ENCODE assay signal across 4 worm cellular contexts in genomic region chrX:772184-772583, ce11.
TF ChIP-seq lines count a peak whose summit lies in the region.

Gene T04G9.4 (plus strand): TSS chrX:772476.

TF ChIP-seq in whole organism, L1 larva, 84 proteins besides CTCF, POLR2A, EP300 and RAD21 (continues in another document):
- TF ChIP-seq nhr-71 (tag; optimal IDR thresholded peaks at IDR 0.05; lab: Kevin White, UChicago) (no peak), aha-1 (tag; optimal IDR thresholded peaks at IDR 0.05; lab: Kevin White, UChicago) (no peak), lin-14 (GFP tag; optimal IDR thresholded peaks at IDR 0.05; lab: Kevin White, UChicago) (peak; percentile 62), blmp-1 (tag; optimal IDR thresholded peaks at IDR 0.05; lab: Kevin White, UChicago) (peak; percentile 56), mep-1 (tag; optimal IDR thresholded peaks at IDR 0.05; lab: Kevin White, UChicago) (no peak), nhr-20 (tag; optimal IDR thresholded peaks at IDR 0.05; lab: Kevin White, UChicago) (peak; percentile 5), nhr-85 (tag; lab: Kevin White, UChicago) (peak; percentile 79), ceh-88 (GFP tag; IDR thresholded peaks at IDR 0.05; lab: Robert Waterston, UW) (no peak), nhr-84 (tag; optimal IDR thresholded peaks at IDR 0.05; lab: Kevin White, UChicago) (no peak), lir-3 (tag; optimal IDR thresholded peaks at IDR 0.05; lab: Kevin White, UChicago; ENCODE audit: poor library complexity) (no peak), elt-2 (tag; optimal IDR thresholded peaks at IDR 0.05; lab: Kevin White, UChicago) (no peak), C34B4.2 (tag; optimal IDR thresholded peaks at IDR 0.05; lab: Kevin White, UChicago) (no peak), isw-1 (GFP tag; IDR thresholded peaks at IDR 0.05; lab: Robert Waterston, UW) (no peak), nhr-19 (GFP tag; conservative IDR thresholded peaks at IDR 0.05; lab: Robert Waterston, UW) (no peak), pqm-1 (tag; optimal IDR thresholded peaks at IDR 0.05; lab: Kevin White, UChicago) (no peak), sptf-1 (tag; optimal IDR thresholded peaks at IDR 0.05; lab: Kevin White, UChicago) (no peak), C04F5.9 (tag; optimal IDR thresholded peaks at IDR 0.05; lab: Kevin White, UChicago) (no peak), F16B12.6 (tag; optimal IDR thresholded peaks at IDR 0.05; lab: Kevin White, UChicago) (no peak), ceh-63 (GFP tag; optimal IDR thresholded peaks at IDR 0.05; lab: Kevin White, UChicago) (no peak), ama-1 (optimal IDR thresholded peaks at IDR 0.05; lab: Kevin White, UChicago) (no peak), lin-35 (GFP tag; optimal IDR thresholded peaks at IDR 0.05; lab: Kevin White, UChicago) (no peak), fos-1 (tag; optimal IDR thresholded peaks at IDR 0.05; lab: Kevin White, UChicago) (no peak), ceh-82 (tag; optimal IDR thresholded peaks at IDR 0.05; lab: Kevin White, UChicago) (no peak), lin-15B (tag; optimal IDR thresholded peaks at IDR 0.05; lab: Kevin White, UChicago) (no peak), egl-27 (tag; optimal IDR thresholded peaks at IDR 0.05; lab: Kevin White, UChicago) (no peak)

TF ChIP-seq in whole organism, L2 larva, 48 proteins besides CTCF, POLR2A, EP300 and RAD21:
- no peak for TF ChIP-seq lin-11 (tag; optimal IDR thresholded peaks at IDR 0.05; lab: Kevin White, UChicago)
- peak; percentile 38 for TF ChIP-seq ceh-16 (tag; optimal IDR thresholded peaks at IDR 0.05; lab: Kevin White, UChicago)

TF ChIP-seq in whole organism, L3 larva, 47 proteins besides CTCF, POLR2A, EP300 and RAD21:
- TF ChIP-seq elt-1 (tag; optimal IDR thresholded peaks at IDR 0.05; lab: Kevin White, UChicago) (peak; percentile 26), nhr-25 (tag; optimal IDR thresholded peaks at IDR 0.05; lab: Kevin White, UChicago) (peak; percentile 75), nhr-237 (tag; optimal IDR thresholded peaks at IDR 0.05; lab: Kevin White, UChicago) (no peak), lsy-12 (tag; optimal IDR thresholded peaks at IDR 0.05; lab: Kevin White, UChicago) (no peak), nhr-23 (tag; optimal IDR thresholded peaks at IDR 0.05; lab: Kevin White, UChicago) (peak; percentile 24), unc-62 (GFP tag; optimal IDR thresholded peaks at IDR 0.05; lab: Kevin White, UChicago) (no peak), fkh-10 (GFP tag; optimal IDR thresholded peaks at IDR 0.05; lab: Kevin White, UChicago) (no peak), egl-27 (tag; optimal IDR thresholded peaks at IDR 0.05; lab: Kevin White, UChicago) (no peak)

TF ChIP-seq in whole organism, mixed stage, embryonic, 35 proteins besides CTCF, POLR2A, EP300 and RAD21:
- TF ChIP-seq M03D4.4 (tag; optimal IDR thresholded peaks at IDR 0.05; lab: Kevin White, UChicago): no peak
- TF ChIP-seq elt-1 (tag; optimal IDR thresholded peaks at IDR 0.05; lab: Kevin White, UChicago; ENCODE audit: borderline replicate concordance, insufficient read depth): peak; percentile 63
- TF ChIP-seq ceh-83 (GFP tag; optimal IDR thresholded peaks at IDR 0.05; lab: Kevin White, UChicago): no peak
- TF ChIP-seq ham-2 (GFP tag; optimal IDR thresholded peaks at IDR 0.05; lab: Kevin White, UChicago): no peak
- no peak for TF ChIP-seq unc-120 (tag; optimal IDR thresholded peaks at IDR 0.05; lab: Kevin White, UChicago; ENCODE audit: poor library complexity, severe bottlenecking)

Comparison
In these comparisons a context has a peak if more than half of its experiments do, and no peak if none do; other contexts are left out.
1. Of the 22 proteins assayed by ChIP-seq in both whole organism, L1 larva and whole organism, L2 larva: peak only in whole organism, L1 larva: blmp-1; only in whole organism, L2 larva: none; in both: none; in neither: 21.